Worm (Caenorhabditis elegans): ENCODE data around the gene srj-44.

Gene srj-44

ce11 chrV:2800676-2801075, 45.0 kb downstream of the srj-44 start:
- TF ChIP-seq C06A6.2 (GFP tag; conservative IDR thresholded peaks at IDR 0.05): no peak
- peak; percentile 11; the same call in 1 of the 2 replicates for TF ChIP-seq egrh-3 (GFP tag; IDR thresholded peaks at IDR 0.05)
- TF ChIP-seq zfh-2 (GFP tag; conservative IDR thresholded peaks at IDR 0.05): peak; percentile 65; the same call in 1 of the 2 replicates

ce11 chrV:2799172-2799869, 46.4 kb downstream of the srj-44 start:
- TF ChIP-seq snpc-4 (GFP tag; optimal IDR thresholded peaks at IDR 0.05) (no peak), snpc-4 (tag; optimal IDR thresholded peaks at IDR 0.05) (no peak), dpl-1 (GFP tag; optimal IDR thresholded peaks at IDR 0.05) (no peak), efl-1 (GFP tag; optimal IDR thresholded peaks at IDR 0.05) (no peak), zfh-2 (GFP tag; conservative IDR thresholded peaks at IDR 0.05) (peak; percentile 60; the same call in 1 of the 2 replicates), lin-40 (tag; optimal IDR thresholded peaks at IDR 0.05) (no peak), attf-5 (GFP tag; optimal IDR thresholded peaks at IDR 0.05) (no peak), rpc-1 (optimal IDR thresholded peaks at IDR 0.05) (peak; percentile 31), rpc-1 (tag; optimal IDR thresholded peaks at IDR 0.05) (no peak), hsf-1 (GFP tag; IDR thresholded peaks at IDR 0.05) (peak; percentile 93), ceh-58 (GFP tag; IDR thresholded peaks at IDR 0.05) (no peak), ccch-3 (GFP tag; optimal IDR thresholded peaks at IDR 0.05) (no peak), mcd-1 (GFP tag; IDR thresholded peaks at IDR 0.05) (no peak), gei-17 (GFP tag; optimal IDR thresholded peaks at IDR 0.05) (no peak), B0336.3 (GFP tag; IDR thresholded peaks at IDR 0.05) (no peak), F37B4.10 (GFP tag; IDR thresholded peaks at IDR 0.05) (no peak), attf-6 (GFP tag; IDR thresholded peaks at IDR 0.05) (no peak), xnd-1 (tag; optimal IDR thresholded peaks at IDR 0.05) (no peak), lin-54 (GFP tag; optimal IDR thresholded peaks at IDR 0.05) (no peak), lin-26 (GFP tag; IDR thresholded peaks at IDR 0.05) (0 out of 2 replicates have a peak, but pooled peaks have one; percentile 24), ceh-100 (GFP tag; IDR thresholded peaks at IDR 0.05) (no peak), F39B2.1 (GFP tag; IDR thresholded peaks at IDR 0.05) (no peak)

- TF ChIP-seq pbrm-1 (GFP tag; IDR thresholded peaks at IDR 0.05) (no peak), hlh-12 (tag; optimal IDR thresholded peaks at IDR 0.05) (no peak), lin-40 (tag; optimal IDR thresholded peaks at IDR 0.05) (no peak), mcd-1 (GFP tag; IDR thresholded peaks at IDR 0.05) (no peak), ztf-18 (tag; optimal IDR thresholded peaks at IDR 0.05) (no peak), rec-8 (tag; optimal IDR thresholded peaks at IDR 0.05) (no peak), C06A6.2 (GFP tag; conservative IDR thresholded peaks at IDR 0.05) (no peak), egrh-3 (GFP tag; IDR thresholded peaks at IDR 0.05) (no peak), egl-18 (GFP tag; IDR thresholded peaks at IDR 0.05) (no peak), ztf-28 (GFP tag; IDR thresholded peaks at IDR 0.05) (no peak), F39B2.1 (GFP tag; IDR thresholded peaks at IDR 0.05) (no peak), hlh-26 (GFP tag; conservative IDR thresholded peaks at IDR 0.05) (no peak), tbp1 (GFP tag; optimal IDR thresholded peaks at IDR 0.05) (no peak), lin-26 (GFP tag; IDR thresholded peaks at IDR 0.05) (no peak), F55B11.4 (tag; optimal IDR thresholded peaks at IDR 0.05; ENCODE audit: borderline replicate concordance, insufficient read depth) (no peak), hsf-1 (GFP tag; IDR thresholded peaks at IDR 0.05) (no peak), repo-1 (tag; optimal IDR thresholded peaks at IDR 0.05) (no peak)
These were observed 49.7 kb downstream of the srj-44 start, which contains the start of gene F54E2.2 for ce11 chrV:2795998-2796397. TSS of gene F54E2.2 (plus strand) at chrV:2796298.
